Worm (Caenorhabditis elegans): ENCODE results near the gene K09B11.4.

DNA sequence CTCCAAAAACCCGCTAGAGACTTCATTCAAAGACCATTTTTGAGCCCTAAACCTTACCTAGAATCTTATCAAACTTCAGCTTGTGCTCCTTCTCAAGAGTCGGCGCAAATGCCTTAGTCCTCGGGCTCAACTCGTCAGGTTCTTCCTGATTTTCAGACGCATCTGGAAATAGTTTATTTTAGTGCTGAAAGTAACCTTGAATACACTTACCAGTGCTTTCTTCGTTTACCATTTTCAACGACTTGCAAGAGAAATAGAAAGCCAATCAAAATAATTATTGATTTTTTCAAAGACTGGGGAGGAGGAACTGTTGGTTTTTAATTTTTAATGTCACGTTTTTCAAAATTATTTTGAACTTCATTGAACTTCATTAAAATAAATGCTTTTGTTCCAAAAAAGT, 42.7 kb downstream of the K09B11.4 start, which contains the start of the genes ttbk-8.1 and Y38H8A.4:
- TF ChIP-seq unc-62 (GFP tag; optimal IDR thresholded peaks at IDR 0.05): no peak
- TF ChIP-seq madf-8 (GFP tag; conservative IDR thresholded peaks at IDR 0.05): no peak
- TF ChIP-seq ama-1 (optimal IDR thresholded peaks at IDR 0.05): no peak
- TF ChIP-seq ama-1 (GFP tag; optimal IDR thresholded peaks at IDR 0.05): no peak
- no peak for TF ChIP-seq nfya-2 (GFP tag; IDR thresholded peaks at IDR 0.05)
- TF ChIP-seq B0019.2 (GFP tag; conservative IDR thresholded peaks at IDR 0.05): no peak

Data from whole organism, young adult.